Worm (Caenorhabditis elegans) whole organism, L2 larva: Measurements from ENCODE around the gene par-1.

Experiments used
- aly-2 ChIP-seq: fragments of 150-350 bp; optimal IDR thresholded peaks from 2 replicates; lab custom pipeline; 2014; ENCODE audit warnings: missing biosample characterization, missing genetic modification characterization
- ama-1 ChIP-seq: fragments of 150-350 bp; optimal IDR thresholded peaks from 2 replicates; lab custom pipeline; 2018; ENCODE audit warnings: inconsistent platforms
- blmp-1 ChIP-seq: sonication (generic microtip); optimal IDR thresholded peaks from 2 replicates; lab custom pipeline; 2017; ENCODE audit warnings: missing genetic modification characterization, mild to moderate bottlenecking, missing compliant biosample characterization, antibody characterized with exemption, moderate library complexity; ENCODE audit not compliant: insufficient read depth
- lin-13 ChIP-seq: fragments of 150-350 bp; optimal IDR thresholded peaks from 2 replicates; lab custom pipeline; 2014; ENCODE audit warnings: missing biosample characterization, missing genetic modification reagents, missing genetic modification characterization
- mab-5 ChIP-seq: fragments of 150-350 bp; optimal IDR thresholded peaks from 2 replicates; lab custom pipeline; 2014; ENCODE audit warnings: missing biosample characterization, missing genetic modification characterization
- mdl-1 ChIP-seq, 2 experiments: fragments of 150-350 bp in 1 of 2; sonication (generic microtip) in 1 of 2; optimal IDR thresholded peaks; 2 replicates each; lab custom pipeline; 2017; ENCODE audit warnings: missing biosample characterization in 2 of 2, missing genetic modification characterization in 2 of 2
- nhr-77 ChIP-seq: fragments of 150-350 bp; optimal IDR thresholded peaks from 2 replicates; lab custom pipeline; 2014; ENCODE audit warnings: missing biosample characterization, missing genetic modification characterization
- peb-1 ChIP-seq: fragments of 150-350 bp; optimal IDR thresholded peaks from 2 replicates; lab custom pipeline; 2014; ENCODE audit warnings: missing biosample characterization, missing genetic modification characterization
- skn-1 ChIP-seq: sonication (generic microtip); optimal IDR thresholded peaks from 2 replicates; lab custom pipeline; 2017; ENCODE audit warnings: missing biosample characterization, missing genetic modification characterization
- snpc-4 ChIP-seq: fragments of 150-350 bp; optimal IDR thresholded peaks from 2 replicates; lab custom pipeline; 2014; ENCODE audit warnings: missing biosample characterization, missing genetic modification characterization
- ztf-4 ChIP-seq: fragments of 150-350 bp; optimal IDR thresholded peaks from 2 replicates; lab custom pipeline; 2014; ENCODE audit warnings: missing biosample characterization, missing genetic modification characterization

- no peak for TF ChIP-seq mdl-1 (tag; optimal IDR thresholded peaks at IDR 0.05; lab: Kevin White, UChicago)
- TF ChIP-seq aly-2 = no peak
- no peak for TF ChIP-seq nhr-77 (tag; lab: Kevin White, UChicago)
- no peak for TF ChIP-seq blmp-1
- TF ChIP-seq skn-1 (tag; lab: Kevin White, UChicago) = no peak
- no peak for TF ChIP-seq peb-1 (tag; lab: Kevin White, UChicago)
- no peak for TF ChIP-seq ztf-4 (tag; lab: Kevin White, UChicago)
- no peak for TF ChIP-seq mab-5 (tag; lab: Kevin White, UChicago)
- TF ChIP-seq snpc-4 (tag; lab: Kevin White, UChicago) = no peak
- TF ChIP-seq ama-1 (lab: Kevin White, UChicago) = no peak
- no peak for TF ChIP-seq lin-13 (GFP tag; lab: Kevin White, UChicago)
These were observed 24.5 kb downstream of the par-1 start for ce11 chrV:14120674-14121073.
